Worm (Caenorhabditis elegans) whole organism, young adult: ENCODE data around the gene T04C9.2.

ENCODE experiments used
- attf-3 ChIP-seq: fragments of 200-800 bp; sonication (Bioruptor generic); conservative IDR thresholded peaks from 2 replicates; pipeline ENCODE4 v1.3.6; 2022; ENCODE audit warnings: missing genetic modification reagents, missing genetic modification characterization, missing compliant biosample characterization
- ceh-27 ChIP-seq: fragments of 200-800 bp; sonication (Bioruptor generic); optimal IDR thresholded peaks from 2 replicates; lab custom pipeline; 2018; ENCODE audit warnings: mild to moderate bottlenecking, missing genetic modification characterization, moderate library complexity, missing compliant biosample characterization
- hrde-1 ChIP-seq: sonication (generic microtip); optimal IDR thresholded peaks from 2 replicates; lab custom pipeline; 2016; ENCODE audit warnings: missing genetic modification characterization, mild to moderate bottlenecking, missing compliant biosample characterization, moderate library complexity, missing genotype, missing genetic modification reagents, borderline replicate concordance
- mel-28 ChIP-seq: sonication (generic microtip); optimal IDR thresholded peaks from 2 replicates; lab custom pipeline; 2016; ENCODE audit warnings: borderline replicate concordance, mild to moderate bottlenecking, missing genetic modification characterization, missing compliant biosample characterization

ce11 chrIII:5959049-5959448 is 32.6 kb upstream of the T04C9.2 start:
- no peak for TF ChIP-seq mel-28 (tag; lab: Kevin White, UChicago)
- TF ChIP-seq ceh-27, result no peak
- TF ChIP-seq attf-3 (GFP tag; lab: Robert Waterston, UW), result no peak
- TF ChIP-seq hrde-1 (tag; lab: Kevin White, UChicago), result no peak
